Worm (Caenorhabditis elegans): ENCODE measurements around the gene F59A6.13.

Gene F59A6.13

DNA sequence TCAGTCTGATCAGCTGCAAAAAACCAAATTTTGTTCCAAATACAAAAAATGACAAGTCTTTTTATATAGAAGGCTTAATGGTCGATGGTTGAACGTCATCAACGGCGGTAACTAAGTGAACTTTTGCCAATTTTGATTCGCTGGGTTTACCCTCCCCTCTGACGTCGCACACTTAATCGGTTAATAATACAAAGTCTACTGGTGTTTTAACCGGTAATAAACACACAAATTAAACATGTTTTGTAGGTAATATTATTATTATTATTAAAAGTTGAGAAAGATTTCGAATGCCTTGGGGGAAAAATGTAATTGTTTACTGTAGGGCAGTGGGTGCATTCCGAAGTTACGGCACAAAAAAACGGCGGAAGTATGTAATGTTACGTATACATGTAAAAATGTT is 38.1 kb downstream of the F59A6.13 start, which contains the start of gene pho-12:
pho-12 (minus strand) TSS at position 101 of the 400 bp plus-strand sequence.
- TF ChIP-seq rcor-1 (GFP tag; IDR thresholded peaks at IDR 0.05) = no peak
- no peak for TF ChIP-seq hrde-1 (tag; optimal IDR thresholded peaks at IDR 0.05; ENCODE audit: borderline replicate concordance)
- no peak for TF ChIP-seq Y95B8A.8 (GFP tag; IDR thresholded peaks at IDR 0.05)
- no peak for TF ChIP-seq mel-28 (tag; optimal IDR thresholded peaks at IDR 0.05; ENCODE audit: borderline replicate concordance)
- TF ChIP-seq ztf-22 (GFP tag; optimal IDR thresholded peaks at IDR 0.05) = no peak
- no peak for TF ChIP-seq sea-2 (GFP tag; IDR thresholded peaks at IDR 0.05)
- no peak for TF ChIP-seq hmg-1.2 (GFP tag; IDR thresholded peaks at IDR 0.05)
- no peak for TF ChIP-seq nhr-179 (tag; optimal IDR thresholded peaks at IDR 0.05)
- TF ChIP-seq ztf-18 (tag; optimal IDR thresholded peaks at IDR 0.05) = no peak
- no peak for TF ChIP-seq B0035.1 (tag; optimal IDR thresholded peaks at IDR 0.05)
- TF ChIP-seq F10E7.11 (tag; optimal IDR thresholded peaks at IDR 0.05) = no peak
- no peak for TF ChIP-seq snpc-4 (GFP tag; optimal IDR thresholded peaks at IDR 0.05)
- no peak for TF ChIP-seq snpc-4 (tag; optimal IDR thresholded peaks at IDR 0.05)
- no peak for TF ChIP-seq repo-1 (tag; optimal IDR thresholded peaks at IDR 0.05)
- no peak for TF ChIP-seq egl-44 (GFP tag; IDR thresholded peaks at IDR 0.05)
- TF ChIP-seq lsl-1 (GFP tag; optimal IDR thresholded peaks at IDR 0.05) = no peak
- no peak for TF ChIP-seq hlh-26 (GFP tag; conservative IDR thresholded peaks at IDR 0.05)
- TF ChIP-seq ceh-27 (GFP tag; optimal IDR thresholded peaks at IDR 0.05) = no peak
- no peak for TF ChIP-seq nfya-1 (tag; optimal IDR thresholded peaks at IDR 0.05; ENCODE audit: borderline replicate concordance, insufficient read depth)
- no peak for TF ChIP-seq F55B11.4 (tag; optimal IDR thresholded peaks at IDR 0.05; ENCODE audit: borderline replicate concordance, insufficient read depth)

DNA sequence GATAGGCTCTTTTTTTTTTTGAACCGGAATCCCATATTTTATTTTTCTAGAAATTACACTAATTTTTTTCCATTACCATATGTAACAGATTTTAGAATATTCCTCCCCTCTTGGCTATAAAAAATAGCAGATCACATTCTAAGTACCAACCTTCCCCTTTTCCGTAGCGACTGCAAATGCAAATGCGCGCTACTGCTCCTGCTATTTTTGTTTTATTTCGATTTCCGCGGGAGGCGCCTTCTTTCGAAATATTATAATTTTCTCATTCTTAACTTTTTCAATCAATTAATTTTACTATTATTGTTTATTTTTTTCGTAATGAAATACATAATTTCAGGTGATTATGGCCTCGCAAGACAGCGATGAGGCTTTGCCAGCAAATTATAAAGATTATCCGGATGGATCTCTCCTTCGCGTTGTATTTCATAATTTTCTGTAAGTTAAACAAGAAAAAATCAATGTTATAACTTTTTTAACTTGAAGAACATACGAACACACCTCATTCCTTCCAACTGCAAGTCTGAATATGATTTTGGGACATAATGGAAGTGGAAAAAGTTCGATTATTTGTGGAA is 39.3 kb downstream of the F59A6.13 start, which contains the start of gene smc-5:
smc-5 (plus strand) TSS at position 332 of the 575 bp plus-strand sequence.
- TF ChIP-seq snpc-1.1 (tag; optimal IDR thresholded peaks at IDR 0.05; ENCODE audit: insufficient read depth) (peak; percentile 24), ama-1 (optimal IDR thresholded peaks at IDR 0.05) (no peak), ama-1 (GFP tag; optimal IDR thresholded peaks at IDR 0.05) (no peak), ceh-40 (GFP tag; IDR thresholded peaks at IDR 0.05) (no peak), ztf-28 (GFP tag; IDR thresholded peaks at IDR 0.05) (no peak), ceh-58 (GFP tag; IDR thresholded peaks at IDR 0.05) (no peak), D2030.7 (GFP tag; IDR thresholded peaks at IDR 0.05) (peak; percentile 80; the same call in 1 of the 2 replicates), cebp-1 (GFP tag; IDR thresholded peaks at IDR 0.05) (peak; percentile 63; the same call in 1 of the 2 replicates), cebp-1 (tag; optimal IDR thresholded peaks at IDR 0.05) (no peak), lin-40 (tag; optimal IDR thresholded peaks at IDR 0.05) (no peak), madf-8 (GFP tag; conservative IDR thresholded peaks at IDR 0.05) (peak; percentile 80), nfya-2 (GFP tag; IDR thresholded peaks at IDR 0.05) (no peak), F49E8.2 (tag; optimal IDR thresholded peaks at IDR 0.05; ENCODE audit: insufficient read depth) (peak; percentile 27), let-526 (GFP tag; IDR thresholded peaks at IDR 0.05) (no peak), xnd-1 (tag; optimal IDR thresholded peaks at IDR 0.05) (peak; percentile 32), lin-35 (GFP tag; optimal IDR thresholded peaks at IDR 0.05) (peak in 2 of 3 experiments; percentile 24 to 66), lin-26 (GFP tag; IDR thresholded peaks at IDR 0.05) (0 out of 2 replicates have a peak, but pooled peaks have one; percentile 20), dox-1 (GFP tag; IDR thresholded peaks at IDR 0.05) (peak; percentile 82), hmg-1.2 (GFP tag; IDR thresholded peaks at IDR 0.05) (peak; percentile 42; the same call in 1 of the 2 replicates), gei-17 (GFP tag; optimal IDR thresholded peaks at IDR 0.05) (no peak), B0019.2 (GFP tag; conservative IDR thresholded peaks at IDR 0.05) (no peak), him-1 (tag; optimal IDR thresholded peaks at IDR 0.05) (no peak), dpff-1 (tag; optimal IDR thresholded peaks at IDR 0.05) (no peak), cebp-2 (GFP tag; IDR thresholded peaks at IDR 0.05) (no peak), sea-2 (GFP tag; IDR thresholded peaks at IDR 0.05) (no peak), tbp1 (GFP tag; optimal IDR thresholded peaks at IDR 0.05) (peak; percentile 54), K12H6.12 (tag; optimal IDR thresholded peaks at IDR 0.05) (no peak), dpl-1 (GFP tag; optimal IDR thresholded peaks at IDR 0.05) (peak; percentile 84), Y53F4B.3 (GFP tag; IDR thresholded peaks at IDR 0.05) (no peak), attf-6 (GFP tag; IDR thresholded peaks at IDR 0.05) (no peak)
